Worm (Caenorhabditis elegans) whole organism, L2 larva: ENCODE data around the gene Y82E9BR.14.

Experiments
- C34F6.9 ChIP-seq: fragments of 150-350 bp; optimal IDR thresholded peaks from 2 replicates; lab custom pipeline; 2014; ENCODE audit warnings: missing biosample characterization, missing genetic modification characterization
- R02D3.7 ChIP-seq: fragments of 150-350 bp; optimal IDR thresholded peaks from 2 replicates; lab custom pipeline; 2014; ENCODE audit warnings: missing biosample characterization, missing genetic modification characterization
- Y55F3AM.14 ChIP-seq: fragments of 200-800 bp; sonication (Bioruptor generic); optimal IDR thresholded peaks from 2 replicates; lab custom pipeline; 2018; ENCODE audit warnings: mild to moderate bottlenecking, missing genetic modification characterization, missing compliant biosample characterization
- ZK546.5 ChIP-seq: sonication (generic microtip); optimal IDR thresholded peaks from 2 replicates; lab custom pipeline; 2017; ENCODE audit warnings: missing biosample characterization, missing genetic modification characterization
- alr-1 ChIP-seq: fragments of 150-350 bp; optimal IDR thresholded peaks from 2 replicates; lab custom pipeline; 2014; ENCODE audit warnings: missing biosample characterization, missing genetic modification characterization
- ama-1 ChIP-seq: fragments of 150-350 bp; optimal IDR thresholded peaks from 2 replicates; lab custom pipeline; 2018; ENCODE audit warnings: inconsistent platforms
- blmp-1 ChIP-seq: sonication (generic microtip); optimal IDR thresholded peaks from 2 replicates; lab custom pipeline; 2017; ENCODE audit warnings: missing genetic modification characterization, mild to moderate bottlenecking, missing compliant biosample characterization, antibody characterized with exemption, moderate library complexity; ENCODE audit not compliant: insufficient read depth
- ceh-16 ChIP-seq: fragments of 150-350 bp; optimal IDR thresholded peaks from 2 replicates; lab custom pipeline; 2014; ENCODE audit warnings: missing biosample characterization, missing genetic modification characterization
- dmd-4 ChIP-seq: sonication (generic microtip); optimal IDR thresholded peaks from 2 replicates; lab custom pipeline; 2017; ENCODE audit warnings: missing biosample characterization, missing genetic modification characterization
- egl-27 ChIP-seq: sonication (generic microtip); optimal IDR thresholded peaks from 3 replicates; lab custom pipeline; 2017; ENCODE audit warnings: missing biosample characterization, missing genetic modification reagents, missing genetic modification characterization
- elt-1 ChIP-seq: fragments of 150-350 bp; optimal IDR thresholded peaks from 2 replicates; lab custom pipeline; 2014; ENCODE audit warnings: missing biosample characterization, missing genetic modification characterization
- elt-3 ChIP-seq: sonication (generic microtip); optimal IDR thresholded peaks from 2 replicates; lab custom pipeline; 2017; ENCODE audit warnings: missing biosample characterization, missing genetic modification characterization
- fos-1 ChIP-seq: fragments of 150-350 bp; optimal IDR thresholded peaks from 2 replicates; lab custom pipeline; 2014; ENCODE audit warnings: missing biosample characterization, missing genetic modification characterization
- gmeb-1 ChIP-seq: fragments of 150-350 bp; optimal IDR thresholded peaks from 2 replicates; lab custom pipeline; 2014; ENCODE audit warnings: missing biosample characterization, missing genetic modification characterization
- lin-13 ChIP-seq: fragments of 150-350 bp; optimal IDR thresholded peaks from 2 replicates; lab custom pipeline; 2014; ENCODE audit warnings: missing biosample characterization, missing genetic modification reagents, missing genetic modification characterization
- lin-39 ChIP-seq: fragments of 150-350 bp; optimal IDR thresholded peaks from 2 replicates; lab custom pipeline; 2014; ENCODE audit warnings: missing biosample characterization, missing genetic modification reagents, missing genetic modification characterization
- lsy-2 ChIP-seq, 2 experiments: fragments of 150-350 bp in 1 of 2; sonication (generic microtip) in 1 of 2; optimal IDR thresholded peaks; 2 replicates each; lab custom pipeline; 2014 to 2017; ENCODE audit warnings: missing biosample characterization in 2 of 2, missing genetic modification characterization in 2 of 2
- mab-5 ChIP-seq: fragments of 150-350 bp; optimal IDR thresholded peaks from 2 replicates; lab custom pipeline; 2014; ENCODE audit warnings: missing biosample characterization, missing genetic modification characterization
- mbf-1 ChIP-seq: sonication (generic microtip); optimal IDR thresholded peaks from 2 replicates; lab custom pipeline; 2017; ENCODE audit warnings: missing biosample characterization, missing genetic modification characterization
- mdl-1 ChIP-seq, 2 experiments: fragments of 150-350 bp in 1 of 2; sonication (generic microtip) in 1 of 2; optimal IDR thresholded peaks; 2 replicates each; lab custom pipeline; 2017; ENCODE audit warnings: missing biosample characterization in 2 of 2, missing genetic modification characterization in 2 of 2
- nhr-10 ChIP-seq: sonication (generic microtip); optimal IDR thresholded peaks from 2 replicates; lab custom pipeline; 2017; ENCODE audit warnings: missing biosample characterization, missing genetic modification characterization
- nhr-11 ChIP-seq: fragments of 150-350 bp; optimal IDR thresholded peaks from 2 replicates; lab custom pipeline; 2014; ENCODE audit warnings: missing biosample characterization, missing genetic modification characterization
- nhr-12 ChIP-seq: fragments of 150-350 bp; optimal IDR thresholded peaks from 2 replicates; lab custom pipeline; 2014; ENCODE audit warnings: missing biosample characterization, missing genetic modification characterization
- nhr-129 ChIP-seq: fragments of 150-350 bp; optimal IDR thresholded peaks from 2 replicates; lab custom pipeline; 2014; ENCODE audit warnings: missing biosample characterization, missing genetic modification characterization
- nhr-21 ChIP-seq: fragments of 150-350 bp; optimal IDR thresholded peaks from 2 replicates; lab custom pipeline; 2014; ENCODE audit warnings: missing biosample characterization, missing genetic modification characterization
- nhr-23 ChIP-seq: fragments of 150-350 bp; optimal IDR thresholded peaks from 2 replicates; lab custom pipeline; 2014; ENCODE audit warnings: missing biosample characterization, missing genetic modification reagents, missing genetic modification characterization
- nhr-237 ChIP-seq: fragments of 150-350 bp; optimal IDR thresholded peaks from 2 replicates; lab custom pipeline; 2014; ENCODE audit warnings: missing biosample characterization, missing genetic modification characterization
- nhr-25 ChIP-seq: fragments of 150-350 bp; sonication (generic microtip); optimal IDR thresholded peaks from 3 replicates; lab custom pipeline; 2014; ENCODE audit warnings: missing biosample characterization, missing genetic modification characterization
- nhr-6 ChIP-seq: fragments of 150-350 bp; optimal IDR thresholded peaks from 2 replicates; lab custom pipeline; 2014; ENCODE audit warnings: missing biosample characterization, missing genetic modification characterization
- nhr-77 ChIP-seq: fragments of 150-350 bp; optimal IDR thresholded peaks from 2 replicates; lab custom pipeline; 2014; ENCODE audit warnings: missing biosample characterization, missing genetic modification characterization
- peb-1 ChIP-seq: fragments of 150-350 bp; optimal IDR thresholded peaks from 2 replicates; lab custom pipeline; 2014; ENCODE audit warnings: missing biosample characterization, missing genetic modification characterization
- sem-4 ChIP-seq: fragments of 150-350 bp; optimal IDR thresholded peaks from 2 replicates; lab custom pipeline; 2014; ENCODE audit warnings: missing biosample characterization, missing genetic modification reagents, missing genetic modification characterization
- skn-1 ChIP-seq: sonication (generic microtip); optimal IDR thresholded peaks from 2 replicates; lab custom pipeline; 2017; ENCODE audit warnings: missing biosample characterization, missing genetic modification characterization
- sma-3 ChIP-seq: sonication (generic microtip); optimal IDR thresholded peaks from 2 replicates; lab custom pipeline; 2016; ENCODE audit warnings: missing genetic modification reagents, missing genetic modification characterization, missing compliant biosample characterization
- snpc-4 ChIP-seq: fragments of 150-350 bp; optimal IDR thresholded peaks from 2 replicates; lab custom pipeline; 2014; ENCODE audit warnings: missing biosample characterization, missing genetic modification characterization
- unc-39 ChIP-seq: fragments of 150-350 bp; optimal IDR thresholded peaks from 2 replicates; lab custom pipeline; 2014; ENCODE audit warnings: missing biosample characterization, missing genetic modification characterization
- unc-55 ChIP-seq: fragments of 150-350 bp; sonication (generic microtip); optimal IDR thresholded peaks from 3 replicates; lab custom pipeline; 2014; ENCODE audit warnings: missing biosample characterization, missing genetic modification reagents, missing genetic modification characterization
- unc-62 ChIP-seq: fragments of 150-350 bp; optimal IDR thresholded peaks from 2 replicates; lab custom pipeline; 2014; ENCODE audit warnings: missing biosample characterization, missing genetic modification reagents, missing genetic modification characterization
- ztf-1 ChIP-seq: fragments of 200-800 bp; sonication (Bioruptor generic); conservative IDR thresholded peaks from 2 replicates; pipeline ENCODE4 v1.3.6; 2022; ENCODE audit warnings: missing genetic modification characterization, missing compliant biosample characterization
- ztf-11 ChIP-seq: sonication (generic microtip); optimal IDR thresholded peaks from 2 replicates; lab custom pipeline; 2017; ENCODE audit warnings: missing biosample characterization, missing genetic modification characterization

Y82E9BR.14 gene

DNA sequence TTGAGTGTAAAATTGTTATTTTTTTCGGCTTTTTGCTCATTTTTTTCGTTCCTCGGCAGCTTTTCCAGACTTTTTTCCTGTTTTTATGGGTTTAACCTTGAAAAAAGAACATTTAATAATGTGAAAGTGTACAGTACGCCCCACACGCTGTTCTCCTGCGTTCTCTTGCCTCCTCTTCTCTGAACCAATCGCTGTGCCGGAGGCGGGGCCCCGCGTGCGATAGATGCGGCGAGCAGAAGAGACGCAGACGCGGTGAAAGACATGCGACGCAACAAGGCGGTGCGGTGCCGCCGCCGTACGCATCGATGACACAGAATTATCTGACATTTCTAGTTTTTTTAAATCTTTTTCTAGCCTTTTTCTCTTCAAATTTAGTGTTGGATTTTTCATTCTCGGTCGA is 22.8 kb upstream of the Y82E9BR.14 start:
- TF ChIP-seq unc-39 (tag; lab: Kevin White, UChicago) (no peak), mab-5 (tag; lab: Kevin White, UChicago) (no peak), skn-1 (tag; lab: Kevin White, UChicago) (no peak), R02D3.7 (no peak), lsy-2 (tag; optimal IDR thresholded peaks at IDR 0.05; lab: Kevin White, UChicago) (peak; percentile 27 to 77), nhr-23 (tag; lab: Kevin White, UChicago) (no peak), nhr-12 (tag; lab: Kevin White, UChicago) (no peak), ztf-11 (tag; lab: Kevin White, UChicago) (no peak), ztf-1 (GFP tag; lab: Robert Waterston, UW) (no peak)

DNA sequence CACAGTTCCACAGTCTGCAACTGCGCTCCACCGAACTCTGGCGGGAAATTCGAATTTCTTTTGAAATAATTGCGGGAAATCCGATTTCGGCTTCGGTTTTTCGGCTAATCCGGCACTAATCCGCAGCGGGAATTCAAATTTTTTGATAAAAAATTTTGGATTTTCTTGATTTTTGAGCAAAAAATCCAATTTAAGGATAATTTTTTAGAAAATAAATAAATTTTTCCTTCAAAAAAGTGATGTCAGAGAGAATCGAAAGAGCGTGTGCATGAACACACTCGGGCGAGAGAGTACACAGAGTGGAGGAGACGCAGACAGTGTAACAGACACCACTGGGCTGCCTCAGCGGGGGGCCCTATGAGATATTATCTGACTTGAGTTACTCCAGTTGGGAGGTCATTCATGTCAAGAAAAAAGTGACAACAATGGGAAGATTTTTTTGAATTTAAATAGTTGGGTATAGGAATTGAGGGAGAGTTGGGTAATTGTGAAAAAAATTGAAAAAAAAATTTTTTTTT is 16.1 kb upstream of the Y82E9BR.14 start:
- TF ChIP-seq lsy-2 (tag; optimal IDR thresholded peaks at IDR 0.05; lab: Kevin White, UChicago) (peak in 1 of 2 experiments; percentile 44), mdl-1 (tag; optimal IDR thresholded peaks at IDR 0.05; lab: Kevin White, UChicago) (peak in 1 of 2 experiments; percentile 24), unc-55 (GFP tag; lab: Kevin White, UChicago) (peak; percentile 12), C34F6.9 (peak; percentile 16), lin-39 (no peak)

DNA sequence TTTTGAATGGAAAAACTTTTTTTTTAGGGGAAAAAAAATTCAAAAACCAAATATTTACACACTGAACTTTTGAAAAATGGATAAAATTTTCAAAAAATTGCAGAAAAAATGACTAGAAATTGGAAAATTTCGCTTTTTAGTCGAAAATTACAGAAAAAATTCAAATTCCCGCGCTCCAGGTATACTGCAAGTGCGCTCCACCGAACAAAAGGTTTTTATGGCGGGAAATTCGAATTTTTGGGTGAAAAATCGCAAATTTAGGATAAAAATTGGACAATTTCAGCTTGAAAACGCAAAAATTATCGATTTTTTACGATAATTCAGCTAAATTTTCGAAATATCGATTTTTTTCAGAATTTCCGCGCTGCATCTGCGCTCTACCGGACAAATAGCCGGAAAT is 15.4 kb upstream of the Y82E9BR.14 start:
- TF ChIP-seq nhr-129 (tag; lab: Kevin White, UChicago) (no peak), lin-13 (GFP tag; lab: Kevin White, UChicago) (no peak), peb-1 (no peak), sma-3 (GFP tag; lab: Kevin White, UChicago) (no peak), nhr-237 (tag; lab: Kevin White, UChicago) (no peak), sem-4 (tag; lab: Kevin White, UChicago) (no peak), fos-1 (tag; lab: Kevin White, UChicago) (no peak), lsy-2 (tag; optimal IDR thresholded peaks at IDR 0.05; lab: Kevin White, UChicago) (no peak), mdl-1 (tag; optimal IDR thresholded peaks at IDR 0.05; lab: Kevin White, UChicago) (no peak), nhr-12 (tag; lab: Kevin White, UChicago) (no peak), blmp-1 (tag; lab: Kevin White, UChicago) (no peak), dmd-4 (tag; lab: Kevin White, UChicago) (no peak), elt-1 (tag; lab: Kevin White, UChicago) (no peak), Y55F3AM.14 (GFP tag; lab: Kevin White, UChicago) (no peak)

- no peak for TF ChIP-seq ceh-16 (tag; lab: Kevin White, UChicago)
Measured at ce11 chrIII:1428448-1428847, 14.5 kb upstream of the Y82E9BR.14 start.

DNA sequence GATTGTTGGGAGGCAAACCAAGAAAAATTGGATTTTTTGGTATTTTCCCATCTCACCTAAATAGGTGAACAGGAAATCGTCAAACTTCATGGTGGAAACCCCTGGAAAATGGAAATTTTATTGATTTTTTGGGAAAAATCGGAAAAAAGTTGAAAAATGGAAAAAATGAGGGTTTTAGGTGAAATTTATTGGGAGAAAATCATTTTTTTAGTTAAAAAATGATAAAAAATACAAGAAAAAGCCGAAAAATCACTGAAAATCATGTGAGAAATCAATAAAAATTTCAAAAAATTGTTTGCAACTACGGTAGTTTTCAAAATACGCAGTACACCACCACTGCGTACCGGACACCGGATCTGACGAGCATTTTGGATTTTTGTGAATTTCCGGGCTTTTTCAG is 13.2 kb upstream of the Y82E9BR.14 start, which contains the start of gene lelo-2:
Gene lelo-2, minus strand, starts transcription at position 101 of the 400 bp plus-strand sequence.
- TF ChIP-seq nhr-77 (tag; lab: Kevin White, UChicago) (no peak), unc-62 (GFP tag; lab: Kevin White, UChicago) (no peak), nhr-12 (tag; lab: Kevin White, UChicago) (no peak), ZK546.5 (tag; lab: Kevin White, UChicago) (no peak), lin-39 (no peak), nhr-25 (tag; lab: Kevin White, UChicago) (no peak), R02D3.7 (no peak), egl-27 (tag; lab: Kevin White, UChicago) (no peak)

ce11 chrIII:1424305-1424704 is 10.4 kb upstream of the Y82E9BR.14 start:
- TF ChIP-seq lin-13 (GFP tag; lab: Kevin White, UChicago) (peak; percentile 88), mbf-1 (tag; lab: Kevin White, UChicago) (no peak), ZK546.5 (tag; lab: Kevin White, UChicago) (no peak), elt-1 (tag; lab: Kevin White, UChicago) (no peak), Y55F3AM.14 (GFP tag; lab: Kevin White, UChicago) (peak; percentile 42), nhr-11 (tag; lab: Kevin White, UChicago) (no peak), peb-1 (no peak), egl-27 (tag; lab: Kevin White, UChicago) (no peak), sma-3 (GFP tag; lab: Kevin White, UChicago) (peak; percentile 53), alr-1 (no peak), nhr-25 (tag; lab: Kevin White, UChicago) (peak; percentile 46), ztf-1 (GFP tag; lab: Robert Waterston, UW) (no peak), C34F6.9 (peak; percentile 45), nhr-21 (tag; lab: Kevin White, UChicago) (peak; percentile 14), mdl-1 (tag; optimal IDR thresholded peaks at IDR 0.05; lab: Kevin White, UChicago) (no peak), mab-5 (tag; lab: Kevin White, UChicago) (peak; percentile 35), nhr-6 (tag; lab: Kevin White, UChicago) (no peak), nhr-12 (tag; lab: Kevin White, UChicago) (no peak), nhr-77 (tag; lab: Kevin White, UChicago) (no peak), elt-3 (tag; lab: Kevin White, UChicago) (no peak), snpc-4 (tag; lab: Kevin White, UChicago) (no peak), nhr-10 (tag; lab: Kevin White, UChicago) (no peak), gmeb-1 (tag; lab: Kevin White, UChicago) (peak; percentile 52), blmp-1 (tag; lab: Kevin White, UChicago) (no peak), skn-1 (tag; lab: Kevin White, UChicago) (no peak), unc-62 (GFP tag; lab: Kevin White, UChicago) (no peak), ama-1 (no peak), nhr-237 (tag; lab: Kevin White, UChicago) (no peak), dmd-4 (tag; lab: Kevin White, UChicago) (no peak)
